Fruit fly (Drosophila melanogaster): ENCODE data around the gene Dna2.

Dna2 gene

DNA sequence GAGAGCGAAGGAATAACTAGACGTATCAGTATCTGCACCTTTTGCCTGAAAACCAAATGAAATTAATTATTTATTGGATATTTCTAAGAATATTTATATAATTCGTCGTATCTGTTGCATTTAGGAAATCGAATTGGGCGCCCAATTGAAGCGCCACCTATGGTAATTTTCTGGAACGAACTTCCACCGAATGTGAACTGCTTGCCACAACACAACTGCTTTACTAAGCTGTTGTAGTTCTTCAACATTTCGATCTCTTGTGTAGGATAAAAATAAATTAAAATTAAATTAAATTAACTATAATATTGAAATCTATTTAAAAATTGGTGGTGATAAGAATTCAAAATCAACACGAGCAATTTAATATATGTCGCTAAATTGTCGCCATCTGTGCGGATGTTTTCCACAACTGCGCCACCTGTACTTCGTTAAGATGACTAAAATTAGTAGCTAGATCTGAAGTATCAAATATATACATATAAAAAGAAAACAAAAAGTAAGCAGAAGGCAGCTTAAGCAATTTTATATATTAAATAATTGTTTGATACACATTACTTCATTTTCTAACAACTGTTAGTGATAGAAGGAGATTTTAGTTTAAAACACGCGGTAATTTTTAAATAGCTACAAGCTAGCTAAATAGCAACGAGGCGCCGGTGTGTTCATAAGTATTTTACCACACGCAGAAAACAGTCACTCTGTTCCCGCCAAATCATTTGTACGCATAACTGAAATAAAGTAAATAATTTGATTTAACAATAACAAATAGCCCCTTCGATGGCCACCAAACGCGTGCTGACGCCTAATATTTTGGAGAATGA, at the start of gene Dna2 (continued):
- TF ChIP-seq pfk (GFP tag; optimal IDR thresholded peaks at IDR 0.05) (no peak), Lhr (GFP tag; optimal IDR thresholded peaks at IDR 0.05) (peak; percentile 18), CG31365 (tag; optimal IDR thresholded peaks at IDR 0.05) (peak; percentile 95), HmgD (GFP tag; optimal IDR thresholded peaks at IDR 0.05) (no peak), fd96Cb (tag; optimal IDR thresholded peaks at IDR 0.05) (no peak), dmrt11E (tag; optimal IDR thresholded peaks at IDR 0.05) (peak; percentile 9), Lpt (GFP tag; optimal IDR thresholded peaks at IDR 0.05) (no peak), Optix (GFP tag; IDR thresholded peaks at IDR 0.05) (no peak), CHES-1-like (GFP tag; optimal IDR thresholded peaks at IDR 0.05) (no peak), CG14710 (tag; optimal IDR thresholded peaks at IDR 0.05) (peak; percentile 27), vvl (GFP tag; IDR thresholded peaks at IDR 0.05) (no peak), mld (GFP tag; IDR thresholded peaks at IDR 0.05; ENCODE audit: partially characterized antibody) (no peak), sim (GFP tag; IDR thresholded peaks at IDR 0.05) (no peak), zen (tag; optimal IDR thresholded peaks at IDR 0.05) (no peak), CG15269 (tag; optimal IDR thresholded peaks at IDR 0.05) (no peak), corto (GFP tag; optimal IDR thresholded peaks at IDR 0.05) (no peak), CG30020 (tag; optimal IDR thresholded peaks at IDR 0.05) (no peak), CG10959 (GFP tag; IDR thresholded peaks at IDR 0.05) (peak; percentile 8; the same call in 1 of the 2 replicates), Nf-YB (GFP tag; optimal IDR thresholded peaks at IDR 0.05) (no peak), CG6689 (GFP tag; IDR thresholded peaks at IDR 0.05) (no peak; the same call in 1 of the 2 replicates), luna (GFP tag; optimal IDR thresholded peaks at IDR 0.05) (no peak), CG14014 (GFP tag; IDR thresholded peaks at IDR 0.05) (no peak), BEAF-32 (GFP tag; optimal IDR thresholded peaks at IDR 0.05) (peak; percentile 15), trem (tag; optimal IDR thresholded peaks at IDR 0.05) (peak; percentile 21), CG11696 (GFP tag; IDR thresholded peaks at IDR 0.05) (no peak), CG8388 (GFP tag; optimal IDR thresholded peaks at IDR 0.05) (no peak), Sox100B (GFP tag; optimal IDR thresholded peaks at IDR 0.05) (no peak), kay (GFP tag; optimal IDR thresholded peaks at IDR 0.05) (no peak), amos (GFP tag; IDR thresholded peaks at IDR 0.05; ENCODE audit: partially characterized antibody) (no peak), fru (optimal IDR thresholded peaks at IDR 0.05) (no peak), Nf-YA (GFP tag; IDR thresholded peaks at IDR 0.05) (no peak), Ets97D (GFP tag; optimal IDR thresholded peaks at IDR 0.05) (peak; percentile 0), inv (GFP tag; IDR thresholded peaks at IDR 0.05; ENCODE audit: partially characterized antibody) (no peak), CG6791 (GFP tag; IDR thresholded peaks at IDR 0.05; ENCODE audit: partially characterized antibody) (no peak), Doc2 (GFP tag; IDR thresholded peaks at IDR 0.05) (no peak), CG2129 (GFP tag; IDR thresholded peaks at IDR 0.05; ENCODE audit: partially characterized antibody) (no peak), trh (GFP tag; optimal IDR thresholded peaks at IDR 0.05) (no peak), CG15479 (GFP tag; optimal IDR thresholded peaks at IDR 0.05) (no peak), Dbx (GFP tag; IDR thresholded peaks at IDR 0.05) (0 out of 3 replicates have a peak, but pooled peaks have one; percentile 33), lilli (GFP tag; optimal IDR thresholded peaks at IDR 0.05) (no peak), gfzf (GFP tag; optimal IDR thresholded peaks at IDR 0.05) (peak; percentile 62), Dip3 (GFP tag; optimal IDR thresholded peaks at IDR 0.05) (no peak), Rx (GFP tag; IDR thresholded peaks at IDR 0.05) (no peak), dpn (GFP tag; optimal IDR thresholded peaks at IDR 0.05) (peak in 1 of 2 experiments; percentile 13), wek (GFP tag; optimal IDR thresholded peaks at IDR 0.05) (no peak), CG4730 (GFP tag; IDR thresholded peaks at IDR 0.05) (no peak), CG4424 (GFP tag; optimal IDR thresholded peaks at IDR 0.05) (peak; percentile 11), klu (GFP tag; IDR thresholded peaks at IDR 0.05) (no peak), eyg (GFP tag; optimal IDR thresholded peaks at IDR 0.05) (no peak)

Measured in whole organism, embryonic.